Worm (Caenorhabditis elegans) whole organism, L4 larva: ENCODE measurements around the gene pnn-1.

Source experiments
- Y75B8A.6 ChIP-seq: fragments of 200-800 bp; sonication (Bioruptor generic); IDR thresholded peaks from 2 replicates; pipeline ENCODE4 v1.3.6; 2022; ENCODE audit warnings: missing genetic modification reagents, missing genetic modification characterization, missing compliant biosample characterization
- ceh-62 ChIP-seq: sonication (generic microtip); optimal IDR thresholded peaks from 2 replicates; lab custom pipeline; 2017; ENCODE audit warnings: missing biosample characterization, missing genetic modification characterization
- ceh-82 ChIP-seq: sonication (generic microtip); optimal IDR thresholded peaks from 2 replicates; lab custom pipeline; 2017; ENCODE audit warnings: missing biosample characterization, missing genetic modification characterization
- daf-16 ChIP-seq, 3 experiments: sonication (generic microtip); optimal IDR thresholded peaks; 2 replicates each; lab custom pipeline; 2016 to 2017; ENCODE audit warnings: missing genetic modification characterization in 3 of 3, missing genetic modification reagents in 3 of 3, mild to moderate bottlenecking in 2 of 3, missing compliant biosample characterization in 2 of 3, missing biosample characterization in 1 of 3, moderate library complexity in 1 of 3
- egl-27 ChIP-seq: sonication (generic microtip); optimal IDR thresholded peaks from 3 replicates; lab custom pipeline; 2017; ENCODE audit warnings: missing biosample characterization, missing genetic modification reagents, missing genetic modification characterization
- lin-1 ChIP-seq: fragments of 200-800 bp; sonication (Bioruptor generic); IDR thresholded peaks from 2 replicates; pipeline ENCODE4 v1.3.6; 2022; ENCODE audit warnings: missing genetic modification reagents, missing genetic modification characterization, missing compliant biosample characterization
- lin-13 ChIP-seq: fragments of 150-350 bp; optimal IDR thresholded peaks from 2 replicates; lab custom pipeline; 2014; ENCODE audit warnings: missing biosample characterization, missing genetic modification reagents, missing genetic modification characterization
- lir-3 ChIP-seq: sonication (generic microtip); optimal IDR thresholded peaks from 2 replicates; lab custom pipeline; 2016; ENCODE audit warnings: mild to moderate bottlenecking, missing genetic modification characterization, missing compliant biosample characterization
- nhr-10 ChIP-seq: fragments of 150-350 bp; optimal IDR thresholded peaks from 2 replicates; lab custom pipeline; 2014; ENCODE audit warnings: missing biosample characterization, missing genetic modification characterization
- rbr-2 ChIP-seq: sonication (generic microtip); optimal IDR thresholded peaks from 2 replicates; lab custom pipeline; 2016; ENCODE audit warnings: missing genotype, missing genetic modification characterization, missing compliant biosample characterization
- skn-1 ChIP-seq: fragments of 150-350 bp; optimal IDR thresholded peaks from 2 replicates; lab custom pipeline; 2014; ENCODE audit warnings: missing biosample characterization, missing genetic modification characterization
- unc-130 ChIP-seq: sonication (generic microtip); optimal IDR thresholded peaks from 2 replicates; lab custom pipeline; 2016; ENCODE audit warnings: missing genetic modification reagents, missing genetic modification characterization, missing compliant biosample characterization
- zag-1 ChIP-seq: fragments of 150-350 bp; optimal IDR thresholded peaks from 2 replicates; lab custom pipeline; 2014; ENCODE audit warnings: missing biosample characterization, missing genetic modification characterization
- ztf-11 ChIP-seq: fragments of 150-350 bp; optimal IDR thresholded peaks from 2 replicates; lab custom pipeline; 2014; ENCODE audit warnings: missing biosample characterization, missing genetic modification characterization

DNA sequence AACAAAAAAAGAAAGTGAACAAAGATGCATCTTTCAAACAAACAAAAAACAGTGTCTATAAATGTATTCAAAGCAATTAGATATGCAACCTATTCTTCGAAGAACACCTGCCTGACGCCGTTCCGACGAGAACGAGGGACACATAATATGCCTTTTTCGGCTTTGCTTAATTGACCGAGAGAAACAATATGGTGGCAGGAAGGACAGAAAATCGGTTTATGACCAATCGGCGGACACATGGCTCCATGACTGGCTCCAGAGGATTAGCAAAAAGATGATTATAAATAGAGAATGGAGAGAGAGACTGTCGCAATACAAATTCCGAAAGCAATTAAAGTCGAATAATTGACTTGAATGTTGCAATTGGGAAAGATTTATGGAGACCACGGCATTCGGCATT lies 47.3 kb downstream of the pnn-1 start:
- TF ChIP-seq ztf-11 (tag; lab: Kevin White, UChicago) (no peak), lin-1 (GFP tag; lab: Robert Waterston, UW) (no peak), ceh-62 (tag; lab: Kevin White, UChicago) (no peak), daf-16 (GFP tag; optimal IDR thresholded peaks at IDR 0.05; lab: Kevin White, UChicago) (no peak), daf-16 (tag; optimal IDR thresholded peaks at IDR 0.05; lab: Kevin White, UChicago) (no peak), egl-27 (tag; lab: Kevin White, UChicago) (no peak), zag-1 (tag; lab: Kevin White, UChicago) (no peak), Y75B8A.6 (GFP tag; lab: Robert Waterston, UW) (no peak), lin-13 (no peak), nhr-10 (tag; lab: Kevin White, UChicago) (no peak), skn-1 (no peak), ceh-82 (tag; lab: Kevin White, UChicago) (no peak), unc-130 (GFP tag; lab: Kevin White, UChicago) (no peak), lir-3 (tag; lab: Kevin White, UChicago) (no peak), rbr-2 (tag; lab: Kevin White, UChicago) (no peak)
